Fruit fly (Drosophila melanogaster): ENCODE data around the gene Rpn7.

Rpn7 gene

dm6 chr3R:22467939-22468571, 6.2 kb upstream of the Rpn7 start, which contains the start of the genes CG5377 and Nrx-1 (continued):
- TF ChIP-seq dan (GFP tag; IDR thresholded peaks at IDR 0.05) (no peak), Pdp1 (GFP tag; optimal IDR thresholded peaks at IDR 0.05) (peak in 1 of 2 experiments; percentile 78), CG2712 (tag; optimal IDR thresholded peaks at IDR 0.05) (no peak), ken (GFP tag; IDR thresholded peaks at IDR 0.05) (no peak), Usf (GFP tag; optimal IDR thresholded peaks at IDR 0.05) (no peak), peb (GFP tag; IDR thresholded peaks at IDR 0.05) (no peak), CG7372 (GFP tag; IDR thresholded peaks at IDR 0.05) (no peak), da (GFP tag; optimal IDR thresholded peaks at IDR 0.05) (no peak), YL-1 (GFP tag; optimal IDR thresholded peaks at IDR 0.05) (no peak), unc-4 (GFP tag; IDR thresholded peaks at IDR 0.05; ENCODE audit: partially characterized antibody) (0 out of 2 replicates have a peak, but pooled peaks have one; percentile 22), CG10959 (GFP tag; IDR thresholded peaks at IDR 0.05) (no peak), tio (GFP tag; optimal IDR thresholded peaks at IDR 0.05) (no peak), trem (tag; optimal IDR thresholded peaks at IDR 0.05) (peak; percentile 23), HLH54F (GFP tag; optimal IDR thresholded peaks at IDR 0.05) (no peak), CG6813 (GFP tag; optimal IDR thresholded peaks at IDR 0.05) (no peak), CG34422 (GFP tag; IDR thresholded peaks at IDR 0.05) (peak; percentile 6; the same call in 1 of the 3 replicates), pzg (GFP tag; optimal IDR thresholded peaks at IDR 0.05) (peak; percentile 43), CTCF (GFP tag; optimal IDR thresholded peaks at IDR 0.05) (no peak), CG1603 (tag; optimal IDR thresholded peaks at IDR 0.05) (peak; percentile 27), BEAF-32 (GFP tag; optimal IDR thresholded peaks at IDR 0.05) (peak; percentile 7), CG14710 (tag; optimal IDR thresholded peaks at IDR 0.05) (peak; percentile 77), eve (GFP tag; optimal IDR thresholded peaks at IDR 0.05) (no peak), HLHmδ (GFP tag; optimal IDR thresholded peaks at IDR 0.05) (no peak), grn (GFP tag; optimal IDR thresholded peaks at IDR 0.05) (peak; percentile 92), Myb (GFP tag; optimal IDR thresholded peaks at IDR 0.05) (peak; percentile 53), MBD-R2 (GFP tag; IDR thresholded peaks at IDR 0.05) (peak; percentile 74), CG12071 (GFP tag; optimal IDR thresholded peaks at IDR 0.05) (no peak), wdn (GFP tag; IDR thresholded peaks at IDR 0.05) (no peak), br (optimal IDR thresholded peaks at IDR 0.05) (no peak), CG43689 (GFP tag; IDR thresholded peaks at IDR 0.05) (no peak), scrt (GFP tag; optimal IDR thresholded peaks at IDR 0.05) (no peak), D19B (GFP tag; optimal IDR thresholded peaks at IDR 0.05) (no peak), sna (GFP tag; IDR thresholded peaks at IDR 0.05; ENCODE audit: partially characterized antibody) (0 out of 2 replicates have a peak, but pooled peaks have one; percentile 17), CG8944 (GFP tag; optimal IDR thresholded peaks at IDR 0.05) (no peak), CG30403 (GFP tag; optimal IDR thresholded peaks at IDR 0.05) (no peak), crol (GFP tag; IDR thresholded peaks at IDR 0.05) (no peak), vfl (GFP tag; optimal IDR thresholded peaks at IDR 0.05) (no peak)

- peak; percentile 10 for TF ChIP-seq lilli (GFP tag; optimal IDR thresholded peaks at IDR 0.05)
- 0 out of 3 replicates have a peak, but pooled peaks have one; percentile 19 for TF ChIP-seq ci (GFP tag; IDR thresholded peaks at IDR 0.05)
- TF ChIP-seq Ets65A (GFP tag), result peak; percentile 76
- peak; percentile 74 for TF ChIP-seq Med (GFP tag)
- no peak for TF ChIP-seq CG18619 (GFP tag; optimal IDR thresholded peaks at IDR 0.05)
- no peak for TF ChIP-seq CG34224 (GFP tag; IDR thresholded peaks at IDR 0.05; ENCODE audit: partially characterized antibody)
- 0 out of 2 replicates have a peak, but pooled peaks have one; percentile 8 for TF ChIP-seq ato (GFP tag; IDR thresholded peaks at IDR 0.05; ENCODE audit: partially characterized antibody)
Observed at dm6 chr3R:22465984-22466530, 4.2 kb upstream of the Rpn7 start, which contains the start of gene Pebp1. TSS of gene Pebp1 (plus strand) at chr3R:22466034.
